Fruit fly (Drosophila melanogaster): Measurements from ENCODE around the gene COX4.
A peak's percentile ranks its signal among the peaks of the same experiment; 100 is the strongest.

COX4 gene

dm6 chr2L:19987875-19988665 is 29.6 kb downstream of the COX4 start (continued):
- TF ChIP-seq cyc (GFP tag; optimal IDR thresholded peaks at IDR 0.05) (peak; percentile 16), CG6163 (GFP tag; IDR thresholded peaks at IDR 0.05) (no peak), CG6854 (GFP tag; optimal IDR thresholded peaks at IDR 0.05) (no peak), vri (GFP tag; optimal IDR thresholded peaks at IDR 0.05) (peak; percentile 37), fkh (GFP tag; optimal IDR thresholded peaks at IDR 0.05) (peak; percentile 43), topi (GFP tag; optimal IDR thresholded peaks at IDR 0.05) (no peak), CG16779 (tag; optimal IDR thresholded peaks at IDR 0.05) (no peak), Sox102F (GFP tag; optimal IDR thresholded peaks at IDR 0.05) (no peak), salr (GFP tag; optimal IDR thresholded peaks at IDR 0.05) (no peak), eg (GFP tag; IDR thresholded peaks at IDR 0.05) (no peak), CG6276 (GFP tag; optimal IDR thresholded peaks at IDR 0.05) (no peak), CG6792 (GFP tag; optimal IDR thresholded peaks at IDR 0.05) (no peak), lz (GFP tag; optimal IDR thresholded peaks at IDR 0.05) (no peak), CG32006 (GFP tag; optimal IDR thresholded peaks at IDR 0.05) (peak; percentile 40), Hr4 (GFP tag; optimal IDR thresholded peaks at IDR 0.05) (no peak), Ets96B (tag; optimal IDR thresholded peaks at IDR 0.05) (no peak), CG1621 (tag; optimal IDR thresholded peaks at IDR 0.05) (no peak), Sox14 (GFP tag; optimal IDR thresholded peaks at IDR 0.05) (no peak), CG4318 (GFP tag; optimal IDR thresholded peaks at IDR 0.05) (peak; percentile 11), OdsH (GFP tag; optimal IDR thresholded peaks at IDR 0.05) (no peak), dsx (GFP tag; optimal IDR thresholded peaks at IDR 0.05; ENCODE audit: poor library complexity, severe bottlenecking) (no peak), acj6 (GFP tag; optimal IDR thresholded peaks at IDR 0.05) (peak; percentile 18)

- no peak for TF ChIP-seq eg (GFP tag; IDR thresholded peaks at IDR 0.05)
- no peak for TF ChIP-seq Sox102F (GFP tag; optimal IDR thresholded peaks at IDR 0.05)
- no peak for TF ChIP-seq CG3919 (GFP tag; optimal IDR thresholded peaks at IDR 0.05)
- peak; percentile 22 for TF ChIP-seq acj6 (GFP tag; optimal IDR thresholded peaks at IDR 0.05)
- no peak for TF ChIP-seq CG9139 (GFP tag; optimal IDR thresholded peaks at IDR 0.05)
- TF ChIP-seq CG8119 (GFP tag; IDR thresholded peaks at IDR 0.05), result peak; percentile 46; the same call in 2 of the 3 replicates
- TF ChIP-seq CG10631 (GFP tag; optimal IDR thresholded peaks at IDR 0.05), result peak; percentile 5
- no peak for TF ChIP-seq CG6163 (GFP tag; IDR thresholded peaks at IDR 0.05)
- no peak for TF ChIP-seq vri (GFP tag; optimal IDR thresholded peaks at IDR 0.05)
- TF ChIP-seq CG31627 (GFP tag; optimal IDR thresholded peaks at IDR 0.05), result no peak
- peak; percentile 17 for TF ChIP-seq Hr4 (GFP tag; optimal IDR thresholded peaks at IDR 0.05)
- TF ChIP-seq Met (GFP tag; optimal IDR thresholded peaks at IDR 0.05), result no peak
- TF ChIP-seq CG4318 (GFP tag; optimal IDR thresholded peaks at IDR 0.05), result peak; percentile 41
- TF ChIP-seq CG8319 (GFP tag; optimal IDR thresholded peaks at IDR 0.05), result no peak
- TF ChIP-seq CG6276 (GFP tag; optimal IDR thresholded peaks at IDR 0.05), result peak; percentile 23
- peak; percentile 23; the same call in 1 of the 2 replicates for TF ChIP-seq CG15336 (GFP tag; IDR thresholded peaks at IDR 0.05)
- peak; percentile 23 for TF ChIP-seq OdsH (GFP tag; optimal IDR thresholded peaks at IDR 0.05)
- no peak for TF ChIP-seq lz (GFP tag; optimal IDR thresholded peaks at IDR 0.05)
- peak in 1 of 2 experiments; percentile 67 for TF ChIP-seq salr (GFP tag; optimal IDR thresholded peaks at IDR 0.05)
- TF ChIP-seq CG34406 (GFP tag; optimal IDR thresholded peaks at IDR 0.05), result peak; percentile 27
- TF ChIP-seq Sox14 (GFP tag; optimal IDR thresholded peaks at IDR 0.05), result no peak
- no peak for TF ChIP-seq Eip93F (GFP tag; optimal IDR thresholded peaks at IDR 0.05)
- no peak for TF ChIP-seq CG11902 (GFP tag; optimal IDR thresholded peaks at IDR 0.05)
- no peak for TF ChIP-seq Ets96B (tag; optimal IDR thresholded peaks at IDR 0.05)
- TF ChIP-seq Gug (GFP tag; IDR thresholded peaks at IDR 0.05), result no peak
- TF ChIP-seq Blimp-1 (GFP tag; optimal IDR thresholded peaks at IDR 0.05), result no peak
- TF ChIP-seq CG8632 (GFP tag; optimal IDR thresholded peaks at IDR 0.05), result peak; percentile 49
- TF ChIP-seq svp (GFP tag), result peak; percentile 46
- TF ChIP-seq achi (GFP tag; optimal IDR thresholded peaks at IDR 0.05), result peak; percentile 30
- no peak for TF ChIP-seq CG7368 (GFP tag; optimal IDR thresholded peaks at IDR 0.05)
- no peak for TF ChIP-seq CG6808 (GFP tag; optimal IDR thresholded peaks at IDR 0.05)
- no peak for TF ChIP-seq net (GFP tag; optimal IDR thresholded peaks at IDR 0.05)
- TF ChIP-seq cyc (GFP tag; optimal IDR thresholded peaks at IDR 0.05), result no peak
- TF ChIP-seq Eip78C (GFP tag), result peak; percentile 62
- peak; percentile 70 for TF ChIP-seq CG32006 (GFP tag; optimal IDR thresholded peaks at IDR 0.05)
- no peak for TF ChIP-seq esn (GFP tag; optimal IDR thresholded peaks at IDR 0.05)
These were observed 31.3 kb downstream of the COX4 start for dm6 chr2L:19989658-19990362.
